Worm (Caenorhabditis elegans) whole organism, mixed stage, embryonic: ENCODE data around the gene C35A5.3.

ENCODE experiments used
- M03D4.4 ChIP-seq: sonication (generic microtip); optimal IDR thresholded peaks from 2 replicates; lab custom pipeline; 2017; ENCODE audit warnings: mild to moderate bottlenecking, missing genetic modification characterization, missing compliant biosample characterization
- bed-3 ChIP-seq: fragments of 200-800 bp; sonication (Bioruptor generic); optimal IDR thresholded peaks from 3 replicates; lab custom pipeline; 2018; ENCODE audit warnings: mild to moderate bottlenecking, missing genetic modification characterization, moderate library complexity, missing compliant biosample characterization
- blmp-1 ChIP-seq: fragments of 150-350 bp; optimal IDR thresholded peaks from 2 replicates; lab custom pipeline; 2014; ENCODE audit warnings: missing biosample characterization, missing genetic modification characterization
- ceh-39 ChIP-seq: fragments of 150-350 bp; optimal IDR thresholded peaks from 2 replicates; lab custom pipeline; 2014; ENCODE audit warnings: missing biosample characterization, missing genetic modification characterization
- ceh-43 ChIP-seq: fragments of 200-800 bp; sonication (Bioruptor generic); optimal IDR thresholded peaks from 2 replicates; lab custom pipeline; 2018; ENCODE audit warnings: mild to moderate bottlenecking, missing genetic modification characterization, moderate library complexity, missing compliant biosample characterization
- ceh-83 ChIP-seq: fragments of 200-800 bp; sonication (Bioruptor generic); optimal IDR thresholded peaks from 2 replicates; lab custom pipeline; 2018; ENCODE audit warnings: mild to moderate bottlenecking, missing genetic modification characterization, missing compliant biosample characterization
- ces-1 ChIP-seq: fragments of 150-350 bp; optimal IDR thresholded peaks from 2 replicates; lab custom pipeline; 2014; ENCODE audit warnings: missing biosample characterization, missing genetic modification reagents, missing genetic modification characterization
- cnd-1 ChIP-seq: fragments of 200-800 bp; sonication (Bioruptor generic); optimal IDR thresholded peaks from 2 replicates; lab custom pipeline; 2018; ENCODE audit warnings: mild to moderate bottlenecking, missing genetic modification characterization, missing compliant biosample characterization
- drap-1 ChIP-seq: fragments of 200-800 bp; sonication (Bioruptor generic); optimal IDR thresholded peaks from 3 replicates; lab custom pipeline; 2018; ENCODE audit warnings: mild to moderate bottlenecking, missing genetic modification characterization, missing compliant biosample characterization
- elt-1 ChIP-seq: sonication (generic microtip); optimal IDR thresholded peaks from 2 replicates; lab custom pipeline; 2017; ENCODE audit warnings: missing genetic modification characterization, mild to moderate bottlenecking, missing compliant biosample characterization, antibody characterized with exemption, moderate library complexity, borderline replicate concordance; ENCODE audit not compliant: insufficient read depth
- elt-3 ChIP-seq: fragments of 150-350 bp; optimal IDR thresholded peaks from 2 replicates; lab custom pipeline; 2014; ENCODE audit warnings: missing biosample characterization, missing genetic modification characterization
- flh-1 ChIP-seq: fragments of 200-800 bp; sonication (Bioruptor generic); optimal IDR thresholded peaks from 2 replicates; lab custom pipeline; 2018; ENCODE audit warnings: mild to moderate bottlenecking, missing genetic modification characterization, moderate library complexity, missing compliant biosample characterization
- ham-2 ChIP-seq: fragments of 200-800 bp; sonication (Bioruptor generic); optimal IDR thresholded peaks from 2 replicates; lab custom pipeline; 2018; ENCODE audit warnings: mild to moderate bottlenecking, missing genetic modification characterization, missing compliant biosample characterization
- hlh-1 ChIP-seq: fragments of 150-350 bp; optimal IDR thresholded peaks from 2 replicates; lab custom pipeline; 2014; ENCODE audit warnings: missing biosample characterization, missing genetic modification reagents, missing genetic modification characterization
- lin-13 ChIP-seq: fragments of 150-350 bp; optimal IDR thresholded peaks from 2 replicates; lab custom pipeline; 2014; ENCODE audit warnings: missing biosample characterization, missing genetic modification characterization
- lin-32 ChIP-seq: fragments of 200-800 bp; sonication (Bioruptor generic); optimal IDR thresholded peaks from 2 replicates; lab custom pipeline; 2018; ENCODE audit warnings: mild to moderate bottlenecking, missing genetic modification characterization, missing compliant biosample characterization
- lsy-2 ChIP-seq: fragments of 150-350 bp; optimal IDR thresholded peaks from 2 replicates; lab custom pipeline; 2014; ENCODE audit warnings: missing biosample characterization, missing genetic modification characterization
- mab-5 ChIP-seq: fragments of 150-350 bp; optimal IDR thresholded peaks from 2 replicates; lab custom pipeline; 2014; ENCODE audit warnings: missing biosample characterization, missing genetic modification characterization
- mep-1 ChIP-seq: fragments of 150-350 bp; optimal IDR thresholded peaks from 2 replicates; lab custom pipeline; 2017; ENCODE audit warnings: missing biosample characterization, missing genetic modification reagents, missing genetic modification characterization, inconsistent platforms
- mls-2 ChIP-seq: sonication (generic microtip); optimal IDR thresholded peaks from 2 replicates; lab custom pipeline; 2016; ENCODE audit warnings: mild to moderate bottlenecking, missing genetic modification characterization, moderate library complexity, missing compliant biosample characterization
- nhr-12 ChIP-seq: fragments of 150-350 bp; optimal IDR thresholded peaks from 2 replicates; lab custom pipeline; 2014; ENCODE audit warnings: missing biosample characterization, missing genetic modification characterization
- nhr-2 ChIP-seq: fragments of 150-350 bp; optimal IDR thresholded peaks from 2 replicates; lab custom pipeline; 2014; ENCODE audit warnings: missing biosample characterization, missing genetic modification characterization
- nhr-237 ChIP-seq: fragments of 150-350 bp; optimal IDR thresholded peaks from 2 replicates; lab custom pipeline; 2014; ENCODE audit warnings: missing biosample characterization, missing genetic modification characterization
- nhr-28 ChIP-seq: fragments of 150-350 bp; optimal IDR thresholded peaks from 2 replicates; lab custom pipeline; 2014; ENCODE audit warnings: missing biosample characterization, missing genetic modification characterization
- nhr-76 ChIP-seq: sonication (generic microtip); optimal IDR thresholded peaks from 2 replicates; lab custom pipeline; 2017; ENCODE audit warnings: missing biosample characterization, missing genetic modification characterization
- pha-4 ChIP-seq: fragments of 150-350 bp; optimal IDR thresholded peaks from 2 replicates; lab custom pipeline; 2018; ENCODE audit warnings: missing biosample characterization, missing genetic modification reagents, missing genetic modification characterization
- sem-2 ChIP-seq: fragments of 200-800 bp; sonication (Bioruptor generic); optimal IDR thresholded peaks from 2 replicates; lab custom pipeline; 2018; ENCODE audit warnings: mild to moderate bottlenecking, missing genetic modification characterization, missing compliant biosample characterization
- snpc-4 ChIP-seq: fragments of 150-350 bp; optimal IDR thresholded peaks from 2 replicates; lab custom pipeline; 2014; ENCODE audit warnings: missing biosample characterization, missing genetic modification characterization
- sptf-1 ChIP-seq: sonication (generic microtip); optimal IDR thresholded peaks from 2 replicates; lab custom pipeline; 2017; ENCODE audit warnings: mild to moderate bottlenecking, missing genetic modification characterization, moderate library complexity, missing compliant biosample characterization
- tbx-8 ChIP-seq: fragments of 200-800 bp; sonication (Bioruptor generic); optimal IDR thresholded peaks from 2 replicates; lab custom pipeline; 2018; ENCODE audit warnings: mild to moderate bottlenecking, missing genetic modification characterization, moderate library complexity, missing compliant biosample characterization
- unc-120 ChIP-seq: sonication (generic microtip); optimal IDR thresholded peaks from 2 replicates; lab custom pipeline; 2017; ENCODE audit warnings: missing genetic modification characterization, missing compliant biosample characterization; ENCODE audit not compliant: poor library complexity, severe bottlenecking
- unc-39 ChIP-seq: fragments of 150-350 bp; optimal IDR thresholded peaks from 2 replicates; lab custom pipeline; 2014; ENCODE audit warnings: missing biosample characterization, missing genetic modification characterization
- unc-62 ChIP-seq: fragments of 150-350 bp; optimal IDR thresholded peaks from 2 replicates; lab custom pipeline; 2014; ENCODE audit warnings: missing biosample characterization, missing genetic modification reagents, missing genetic modification characterization
- zip-8 ChIP-seq: fragments of 150-350 bp; optimal IDR thresholded peaks from 2 replicates; lab custom pipeline; 2014; ENCODE audit warnings: missing biosample characterization, missing genetic modification characterization
- ztf-11 ChIP-seq: fragments of 150-350 bp; optimal IDR thresholded peaks from 2 replicates; lab custom pipeline; 2014; ENCODE audit warnings: missing biosample characterization, missing genetic modification characterization

The C35A5.3 gene

DNA sequence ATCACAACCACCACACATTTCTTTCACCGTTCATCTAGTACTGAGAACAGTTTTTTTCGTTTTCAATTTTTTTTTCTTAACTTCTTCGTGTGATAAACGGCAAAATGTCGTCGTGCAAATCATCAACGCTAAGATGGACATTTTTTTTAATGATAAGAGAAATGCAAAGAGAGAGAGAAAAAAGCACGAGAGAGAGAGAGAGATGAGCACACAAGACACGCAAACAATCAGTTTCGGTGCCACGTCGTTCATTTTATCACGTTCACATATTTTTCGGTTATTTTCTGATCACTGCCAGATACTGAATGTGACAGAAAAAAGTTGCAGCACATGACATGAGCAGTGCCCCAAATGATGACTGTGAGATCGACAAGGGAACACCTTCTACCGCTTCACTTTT lies 33.0 kb downstream of the C35A5.3 start, which contains the start of gene egl-9:
Gene egl-9 (plus strand): TSS at position 328 of the 400 bp plus-strand sequence.
- no peak for TF ChIP-seq hlh-1 (tag; lab: Kevin White, UChicago)

ce11 chrV:10467659-10468058 lies 33.5 kb downstream of the C35A5.3 start:
- TF ChIP-seq zip-8 (tag; lab: Kevin White, UChicago) (no peak), tbx-8 (no peak), flh-1 (no peak), sem-2 (GFP tag; lab: Kevin White, UChicago) (no peak), ceh-39 (tag; lab: Kevin White, UChicago) (no peak), ceh-43 (GFP tag; lab: Kevin White, UChicago) (no peak), M03D4.4 (tag; lab: Kevin White, UChicago) (no peak), nhr-2 (tag; lab: Kevin White, UChicago) (no peak), blmp-1 (tag; lab: Kevin White, UChicago) (no peak), pha-4 (tag; lab: Kevin White, UChicago) (no peak), nhr-237 (no peak), mab-5 (tag; lab: Kevin White, UChicago) (no peak), lin-13 (tag; lab: Kevin White, UChicago) (no peak), unc-62 (no peak)

DNA sequence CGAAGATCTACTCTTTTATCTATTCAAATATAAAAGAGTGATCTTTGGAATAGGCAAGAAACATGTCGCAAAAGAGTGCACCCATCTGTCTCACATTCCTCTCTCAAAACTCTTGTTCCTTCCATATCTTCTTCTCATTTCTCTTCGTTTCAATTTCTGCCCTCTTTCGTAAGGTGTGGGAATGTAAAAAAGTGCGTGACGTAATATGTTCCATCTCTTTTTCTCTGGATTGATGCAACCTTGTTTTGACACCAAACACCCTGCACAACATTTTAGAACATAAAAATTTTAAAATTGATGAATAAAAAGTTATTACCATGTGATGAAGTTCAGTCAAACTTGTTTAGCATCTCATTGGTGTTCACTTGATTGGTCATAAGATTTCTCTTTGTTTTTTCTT lies 34.1 kb downstream of the C35A5.3 start:
- no peak for TF ChIP-seq elt-1 (tag; lab: Kevin White, UChicago)
- peak; percentile 67 for TF ChIP-seq zip-8 (tag; lab: Kevin White, UChicago)
- TF ChIP-seq snpc-4 (tag; lab: Kevin White, UChicago), result no peak
- TF ChIP-seq drap-1 (GFP tag; lab: Kevin White, UChicago), result no peak
- TF ChIP-seq M03D4.4 (tag; lab: Kevin White, UChicago), result no peak
- TF ChIP-seq, all 35 proteins: peak for 1

DNA sequence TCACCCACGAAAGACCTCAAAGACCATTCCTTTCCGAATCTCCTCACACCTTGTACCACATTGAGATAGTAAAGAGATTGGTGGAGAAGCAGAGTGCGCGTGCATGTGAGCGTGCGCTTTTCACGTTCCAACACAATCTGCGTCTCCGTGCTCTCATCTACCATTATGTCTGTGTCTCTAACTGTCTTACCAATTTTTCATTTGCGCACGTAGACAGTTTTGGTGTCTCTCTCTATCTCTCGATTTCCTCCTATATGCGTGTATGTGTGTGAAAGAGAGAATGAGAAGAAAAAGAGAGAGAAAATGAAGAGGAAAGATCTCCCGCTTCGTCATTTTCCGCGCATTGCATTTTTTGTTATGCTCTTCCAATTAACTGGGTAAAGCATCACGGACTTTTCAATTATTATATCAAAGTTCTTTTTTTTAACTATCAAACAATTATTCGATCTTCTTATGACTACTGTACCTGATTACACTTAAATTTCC lies 34.5 kb downstream of the C35A5.3 start:
- no peak for TF ChIP-seq sem-2 (GFP tag; lab: Kevin White, UChicago)
- TF ChIP-seq mls-2 (tag; lab: Kevin White, UChicago), result peak; percentile 78
- TF ChIP-seq ztf-11, result peak; percentile 55
- peak; percentile 60 for TF ChIP-seq cnd-1 (tag; lab: Kevin White, UChicago)
- peak; percentile 90 for TF ChIP-seq ces-1 (GFP tag; lab: Kevin White, UChicago)
- TF ChIP-seq lsy-2, result peak; percentile 77
- peak; percentile 59 for TF ChIP-seq nhr-2 (tag; lab: Kevin White, UChicago)
- peak; percentile 89 for TF ChIP-seq ham-2 (GFP tag; lab: Kevin White, UChicago)
- peak; percentile 2 for TF ChIP-seq nhr-28 (tag; lab: Kevin White, UChicago)
- peak; percentile 96 for TF ChIP-seq unc-120 (tag; lab: Kevin White, UChicago)
- TF ChIP-seq elt-1 (tag; lab: Kevin White, UChicago), result peak; percentile 65
- TF ChIP-seq bed-3 (GFP tag; lab: Kevin White, UChicago), result no peak
- no peak for TF ChIP-seq mab-5 (tag; lab: Kevin White, UChicago)
- TF ChIP-seq lin-32 (GFP tag; lab: Kevin White, UChicago), result no peak
- no peak for TF ChIP-seq snpc-4 (tag; lab: Kevin White, UChicago)
- peak; percentile 96 for TF ChIP-seq nhr-237
- no peak for TF ChIP-seq tbx-8
- TF ChIP-seq nhr-12 (tag; lab: Kevin White, UChicago), result no peak
- peak; percentile 94 for TF ChIP-seq pha-4 (tag; lab: Kevin White, UChicago)
- TF ChIP-seq flh-1, result no peak
- TF ChIP-seq sptf-1 (tag; lab: Kevin White, UChicago), result peak; percentile 60
- peak; percentile 33 for TF ChIP-seq drap-1 (GFP tag; lab: Kevin White, UChicago)
- TF ChIP-seq hlh-1 (tag; lab: Kevin White, UChicago), result peak; percentile 54
- TF ChIP-seq unc-39 (tag; lab: Kevin White, UChicago), result no peak
- peak; percentile 84 for TF ChIP-seq unc-62
- no peak for TF ChIP-seq blmp-1 (tag; lab: Kevin White, UChicago)
- TF ChIP-seq lin-13 (tag; lab: Kevin White, UChicago), result peak; percentile 68
- peak; percentile 89 for TF ChIP-seq ceh-39 (tag; lab: Kevin White, UChicago)
- no peak for TF ChIP-seq ceh-43 (GFP tag; lab: Kevin White, UChicago)
- no peak for TF ChIP-seq nhr-76 (tag; lab: Kevin White, UChicago)
- TF ChIP-seq mep-1 (tag; lab: Kevin White, UChicago), result peak; percentile 95
- TF ChIP-seq elt-3 (tag; lab: Kevin White, UChicago), result peak; percentile 58
- TF ChIP-seq M03D4.4 (tag; lab: Kevin White, UChicago), result peak; percentile 69
- TF ChIP-seq ceh-83 (GFP tag; lab: Kevin White, UChicago), result peak; percentile 8
- no peak for TF ChIP-seq zip-8 (tag; lab: Kevin White, UChicago)
